ENCODE assay signal across 1 fruit fly cellular context in the genomic region with DNA sequence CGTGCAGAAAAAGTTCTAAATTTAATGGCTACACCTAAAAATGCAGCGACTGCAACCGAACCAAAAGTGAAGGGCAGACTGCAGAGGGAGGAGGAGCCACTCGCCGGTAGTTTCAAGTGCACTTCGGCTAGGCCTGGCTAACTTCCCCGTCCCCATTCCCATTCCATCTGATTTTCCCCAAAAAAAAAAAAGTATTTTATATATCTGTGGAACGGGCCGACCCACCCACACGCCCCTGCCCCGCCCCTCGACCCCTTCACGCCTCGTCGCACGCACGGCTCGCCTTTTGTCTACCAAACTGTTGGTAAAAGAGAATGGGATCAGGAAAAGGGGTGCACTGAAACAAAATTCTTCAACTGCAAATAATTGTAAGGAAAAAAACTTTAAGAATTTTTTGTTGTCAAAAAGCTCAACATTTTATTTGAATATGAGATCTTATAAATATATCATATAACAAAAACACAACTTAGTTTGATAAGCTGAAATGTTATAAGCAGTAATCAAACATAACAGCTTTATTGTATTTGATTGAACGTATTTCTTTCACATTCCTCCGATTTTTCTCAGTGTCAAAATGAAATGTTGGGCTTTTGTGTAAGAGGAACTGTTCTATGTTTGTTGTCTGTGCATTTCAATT.
TF ChIP-seq lines count a peak whose summit lies in the region.

No protein-coding gene starts in this region.

TF ChIP-seq in whole organism, embryonic, 481 proteins besides CTCF, POLR2A, EP300 and RAD21 (continued from another document and continues in another):
- peak; percentile 35 for TF ChIP-seq CG18476 (GFP tag; optimal IDR thresholded peaks at IDR 0.05; lab: Kevin White, UChicago)
- TF ChIP-seq CG9215 (GFP tag; IDR thresholded peaks at IDR 0.05; lab: Robert Waterston, UW) = 0 out of 2 replicates have a peak, but pooled peaks have one; percentile 16
- no peak for TF ChIP-seq CG9609 (GFP tag; optimal IDR thresholded peaks at IDR 0.05; lab: Kevin White, UChicago)
- TF ChIP-seq Ptx1 (GFP tag; IDR thresholded peaks at IDR 0.05; lab: Robert Waterston, UW) = peak; percentile 73
- TF ChIP-seq HLHmδ (GFP tag; optimal IDR thresholded peaks at IDR 0.05; lab: Kevin White, UChicago) = no peak
- TF ChIP-seq CG8924 (tag; optimal IDR thresholded peaks at IDR 0.05; lab: Kevin White, UChicago) = no peak
- TF ChIP-seq sna (GFP tag; IDR thresholded peaks at IDR 0.05; lab: Robert Waterston, UW; ENCODE audit: partially characterized antibody) = no peak
- TF ChIP-seq zf30C (GFP tag; optimal IDR thresholded peaks at IDR 0.05; lab: Kevin White, UChicago) = no peak
- no peak for TF ChIP-seq D19A (tag; optimal IDR thresholded peaks at IDR 0.05; lab: Kevin White, UChicago)
- TF ChIP-seq Mes4 (GFP tag; optimal IDR thresholded peaks at IDR 0.05; lab: Kevin White, UChicago) = no peak
- TF ChIP-seq sisA (GFP tag; IDR thresholded peaks at IDR 0.05; lab: Robert Waterston, UW) = peak; percentile 46
- no peak for TF ChIP-seq CG30431 (GFP tag; optimal IDR thresholded peaks at IDR 0.05; lab: Kevin White, UChicago)
- no peak for TF ChIP-seq CG8944 (GFP tag; optimal IDR thresholded peaks at IDR 0.05; lab: Kevin White, UChicago)
- TF ChIP-seq slbo (GFP tag; IDR thresholded peaks at IDR 0.05; lab: Robert Waterston, UW) = no peak
- TF ChIP-seq CG14050 (GFP tag; IDR thresholded peaks at IDR 0.05; lab: Robert Waterston, UW) = peak; percentile 13; the same call in 1 of the 3 replicates
- peak; percentile 27 for TF ChIP-seq Hr3 (GFP tag; optimal IDR thresholded peaks at IDR 0.05; lab: Kevin White, UChicago)
- peak; percentile 30 for TF ChIP-seq CG12299 (tag; optimal IDR thresholded peaks at IDR 0.05; lab: Kevin White, UChicago)
- no peak for TF ChIP-seq luna (GFP tag; optimal IDR thresholded peaks at IDR 0.05; lab: Kevin White, UChicago)
- TF ChIP-seq CG13424 (tag; optimal IDR thresholded peaks at IDR 0.05; lab: Kevin White, UChicago) = peak; percentile 53
- TF ChIP-seq CG43689 (GFP tag; IDR thresholded peaks at IDR 0.05; lab: Robert Waterston, UW) = no peak
- no peak for TF ChIP-seq ash1 (GFP tag; optimal IDR thresholded peaks at IDR 0.05; lab: Kevin White, UChicago)
- 0 out of 2 replicates have a peak, but pooled peaks have one; percentile 31 for TF ChIP-seq danr (GFP tag; IDR thresholded peaks at IDR 0.05; lab: Robert Waterston, UW)
- no peak for TF ChIP-seq Jarid2 (GFP tag; optimal IDR thresholded peaks at IDR 0.05; lab: Kevin White, UChicago)
- TF ChIP-seq CG42726 (GFP tag; IDR thresholded peaks at IDR 0.05; lab: Robert Waterston, UW; ENCODE audit: partially characterized antibody) = no peak
- no peak for TF ChIP-seq insv (GFP tag; optimal IDR thresholded peaks at IDR 0.05; lab: Kevin White, UChicago)
- no peak for TF ChIP-seq CG8765 (GFP tag; IDR thresholded peaks at IDR 0.05; lab: Robert Waterston, UW)
- TF ChIP-seq CG6683 (GFP tag; optimal IDR thresholded peaks at IDR 0.05; lab: Kevin White, UChicago) = no peak
- no peak for TF ChIP-seq psq (GFP tag; optimal IDR thresholded peaks at IDR 0.05; lab: Kevin White, UChicago)
- no peak for TF ChIP-seq fru (optimal IDR thresholded peaks at IDR 0.05; lab: Kevin White, UChicago)
- peak; percentile 56 for TF ChIP-seq Abd-B (GFP tag; optimal IDR thresholded peaks at IDR 0.05; lab: Kevin White, UChicago)
- TF ChIP-seq Myb (GFP tag; optimal IDR thresholded peaks at IDR 0.05; lab: Kevin White, UChicago) = no peak
- no peak for TF ChIP-seq Dek (tag; optimal IDR thresholded peaks at IDR 0.05; lab: Kevin White, UChicago)
- TF ChIP-seq tx (GFP tag; optimal IDR thresholded peaks at IDR 0.05; lab: Kevin White, UChicago) = no peak
- TF ChIP-seq gce (GFP tag; IDR thresholded peaks at IDR 0.05; lab: Robert Waterston, UW) = no peak
- no peak for TF ChIP-seq nerfin-2 (GFP tag; IDR thresholded peaks at IDR 0.05; lab: Robert Waterston, UW; ENCODE audit: partially characterized antibody)
- no peak for TF ChIP-seq Opbp (GFP tag; IDR thresholded peaks at IDR 0.05; lab: Robert Waterston, UW; ENCODE audit: partially characterized antibody)
- TF ChIP-seq nerfin-1 (tag; optimal IDR thresholded peaks at IDR 0.05; lab: Kevin White, UChicago) = peak; percentile 74
- TF ChIP-seq kni (GFP tag; optimal IDR thresholded peaks at IDR 0.05; lab: Kevin White, UChicago) = peak; percentile 1
- TF ChIP-seq sens-2 (GFP tag; IDR thresholded peaks at IDR 0.05; lab: Robert Waterston, UW) = no peak
- no peak for TF ChIP-seq CG3838 (GFP tag; optimal IDR thresholded peaks at IDR 0.05; lab: Kevin White, UChicago)
- no peak for TF ChIP-seq her (GFP tag; optimal IDR thresholded peaks at IDR 0.05; lab: Kevin White, UChicago)
- TF ChIP-seq az2 (GFP tag; optimal IDR thresholded peaks at IDR 0.05; lab: Kevin White, UChicago) = peak; percentile 42
- no peak for TF ChIP-seq CG31224 (GFP tag; IDR thresholded peaks at IDR 0.05; lab: Robert Waterston, UW)
- no peak for TF ChIP-seq Hmr (GFP tag; optimal IDR thresholded peaks at IDR 0.05; lab: Kevin White, UChicago)
- TF ChIP-seq Scr (GFP tag; IDR thresholded peaks at IDR 0.05; lab: Robert Waterston, UW; ENCODE audit: partially characterized antibody) = no peak
- TF ChIP-seq fd64A (GFP tag; optimal IDR thresholded peaks at IDR 0.05; lab: Kevin White, UChicago) = no peak
- TF ChIP-seq Rfx (GFP tag; IDR thresholded peaks at IDR 0.05; lab: Robert Waterston, UW) = 0 out of 2 replicates have a peak, but pooled peaks have one; percentile 12
- TF ChIP-seq CG10431 (GFP tag; optimal IDR thresholded peaks at IDR 0.05; lab: Kevin White, UChicago) = no peak
- peak; percentile 57 for TF ChIP-seq CG15601 (tag; optimal IDR thresholded peaks at IDR 0.05; lab: Kevin White, UChicago)
- TF ChIP-seq Med (GFP tag; lab: Kevin White, UChicago) = peak; percentile 71
- peak; percentile 39; the same call in 1 of the 3 replicates for TF ChIP-seq CG11093 (GFP tag; IDR thresholded peaks at IDR 0.05; lab: Robert Waterston, UW)
- peak; percentile 87 for TF ChIP-seq CG31441 (GFP tag; IDR thresholded peaks at IDR 0.05; lab: Robert Waterston, UW)
- TF ChIP-seq CG3407 (GFP tag; optimal IDR thresholded peaks at IDR 0.05; lab: Kevin White, UChicago) = peak; percentile 27
- no peak for TF ChIP-seq CG7357 (GFP tag; IDR thresholded peaks at IDR 0.05; lab: Robert Waterston, UW)
- TF ChIP-seq CG9727 (GFP tag; optimal IDR thresholded peaks at IDR 0.05; lab: Kevin White, UChicago) = peak; percentile 45
- TF ChIP-seq dm (GFP tag; optimal IDR thresholded peaks at IDR 0.05; lab: Kevin White, UChicago) = no peak
- no peak for TF ChIP-seq vfl (GFP tag; optimal IDR thresholded peaks at IDR 0.05; lab: Kevin White, UChicago)
- no peak for TF ChIP-seq pb (GFP tag; optimal IDR thresholded peaks at IDR 0.05; lab: Kevin White, UChicago)
- TF ChIP-seq sr (GFP tag; IDR thresholded peaks at IDR 0.05; lab: Robert Waterston, UW) = peak; percentile 95
- peak; percentile 28 for TF ChIP-seq CG9437 (GFP tag; optimal IDR thresholded peaks at IDR 0.05; lab: Kevin White, UChicago)
- TF ChIP-seq onecut (GFP tag; IDR thresholded peaks at IDR 0.05; lab: Robert Waterston, UW) = 0 out of 2 replicates have a peak, but pooled peaks have one; percentile 26
- TF ChIP-seq lab (GFP tag; optimal IDR thresholded peaks at IDR 0.05; lab: Kevin White, UChicago) = peak; percentile 65
- TF ChIP-seq CG2712 (tag; optimal IDR thresholded peaks at IDR 0.05; lab: Kevin White, UChicago) = peak; percentile 84
- TF ChIP-seq bcd (GFP tag; optimal IDR thresholded peaks at IDR 0.05; lab: Kevin White, UChicago) = peak; percentile 59
- no peak; the same call in 1 of the 2 replicates for TF ChIP-seq ara (GFP tag; IDR thresholded peaks at IDR 0.05; lab: Robert Waterston, UW)
- TF ChIP-seq CG17568 (GFP tag; optimal IDR thresholded peaks at IDR 0.05; lab: Kevin White, UChicago) = no peak
- TF ChIP-seq CG14667 (GFP tag; IDR thresholded peaks at IDR 0.05; lab: Robert Waterston, UW) = peak; percentile 28; the same call in 1 of the 2 replicates
- no peak for TF ChIP-seq D (optimal IDR thresholded peaks at IDR 0.05; lab: Kevin White, UChicago)
- peak; percentile 77 for TF ChIP-seq D (GFP tag; optimal IDR thresholded peaks at IDR 0.05; lab: Kevin White, UChicago)
- TF ChIP-seq Pdp1 (GFP tag; optimal IDR thresholded peaks at IDR 0.05; lab: Kevin White, UChicago) = peak; percentile 6 to 11
- TF ChIP-seq repo (GFP tag; optimal IDR thresholded peaks at IDR 0.05; lab: Kevin White, UChicago) = no peak
- TF ChIP-seq Dfd (GFP tag; optimal IDR thresholded peaks at IDR 0.05; lab: Kevin White, UChicago) = no peak
- TF ChIP-seq Sox102F (GFP tag; optimal IDR thresholded peaks at IDR 0.05; lab: Kevin White, UChicago) = peak; percentile 63
- no peak for TF ChIP-seq CG8089 (GFP tag; optimal IDR thresholded peaks at IDR 0.05; lab: Kevin White, UChicago)
- TF ChIP-seq lola (GFP tag; optimal IDR thresholded peaks at IDR 0.05; lab: Kevin White, UChicago) = peak in 1 of 3 experiments; percentile 33
- TF ChIP-seq Dbx (GFP tag; IDR thresholded peaks at IDR 0.05; lab: Robert Waterston, UW) = no peak
- peak; percentile 31 for TF ChIP-seq Six4 (GFP tag; optimal IDR thresholded peaks at IDR 0.05; lab: Kevin White, UChicago)
- no peak for TF ChIP-seq MBD-R2 (GFP tag; IDR thresholded peaks at IDR 0.05; lab: Robert Waterston, UW)
- TF ChIP-seq pan (optimal IDR thresholded peaks at IDR 0.05; lab: Kevin White, UChicago) = no peak
- TF ChIP-seq pan (GFP tag; optimal IDR thresholded peaks at IDR 0.05 in 1 of 2, IDR thresholded peaks at IDR 0.05 in 1 of 2) = peak in 1 of 2 experiments; percentile 72
- peak; percentile 69 for TF ChIP-seq CG17829 (tag; optimal IDR thresholded peaks at IDR 0.05; lab: Kevin White, UChicago)
- TF ChIP-seq odd (GFP tag; optimal IDR thresholded peaks at IDR 0.05; lab: Kevin White, UChicago) = no peak
- 0 out of 2 replicates have a peak, but pooled peaks have one; percentile 21 for TF ChIP-seq CG7372 (GFP tag; IDR thresholded peaks at IDR 0.05; lab: Robert Waterston, UW)
- peak; percentile 65 for TF ChIP-seq CG8388 (GFP tag; optimal IDR thresholded peaks at IDR 0.05; lab: Kevin White, UChicago)
- peak; percentile 49 for TF ChIP-seq Fer3 (tag; optimal IDR thresholded peaks at IDR 0.05; lab: Kevin White, UChicago)
- TF ChIP-seq gro (GFP tag; optimal IDR thresholded peaks at IDR 0.05; lab: Kevin White, UChicago) = no peak
- TF ChIP-seq eve (GFP tag; optimal IDR thresholded peaks at IDR 0.05; lab: Kevin White, UChicago) = no peak
- TF ChIP-seq unc-4 (GFP tag; IDR thresholded peaks at IDR 0.05; lab: Robert Waterston, UW; ENCODE audit: partially characterized antibody) = no peak
- TF ChIP-seq Poxn (GFP tag; IDR thresholded peaks at IDR 0.05; lab: Robert Waterston, UW) = no peak
- TF ChIP-seq aop (GFP tag; IDR thresholded peaks at IDR 0.05; lab: Robert Waterston, UW) = no peak
- TF ChIP-seq hth (optimal IDR thresholded peaks at IDR 0.05; lab: Kevin White, UChicago) = no peak
- no peak for TF ChIP-seq knrl (GFP tag; IDR thresholded peaks at IDR 0.05; lab: Robert Waterston, UW; ENCODE audit: partially characterized antibody)
- peak; percentile 50; the same call in 2 of the 3 replicates for TF ChIP-seq CG11695 (GFP tag; IDR thresholded peaks at IDR 0.05; lab: Robert Waterston, UW)
- no peak for TF ChIP-seq slp2 (GFP tag; optimal IDR thresholded peaks at IDR 0.05; lab: Kevin White, UChicago)
- TF ChIP-seq CG6854 (GFP tag; optimal IDR thresholded peaks at IDR 0.05; lab: Kevin White, UChicago) = no peak
- TF ChIP-seq HLH4C (GFP tag; IDR thresholded peaks at IDR 0.05; lab: Robert Waterston, UW; ENCODE audit: partially characterized antibody) = no peak
- TF ChIP-seq vvl (GFP tag; IDR thresholded peaks at IDR 0.05; lab: Robert Waterston, UW) = peak; percentile 37; the same call in 1 of the 2 replicates
- TF ChIP-seq zfh1 (GFP tag; IDR thresholded peaks at IDR 0.05; lab: Robert Waterston, UW) = peak; percentile 59; the same call in 2 of the 3 replicates
- no peak for TF ChIP-seq bigmax (GFP tag; optimal IDR thresholded peaks at IDR 0.05; lab: Kevin White, UChicago)
- no peak for TF ChIP-seq chn (GFP tag; optimal IDR thresholded peaks at IDR 0.05; lab: Kevin White, UChicago)
- no peak for TF ChIP-seq CG3726 (GFP tag; IDR thresholded peaks at IDR 0.05; lab: Robert Waterston, UW)
- TF ChIP-seq CG14014 (GFP tag; IDR thresholded peaks at IDR 0.05; lab: Robert Waterston, UW) = no peak
- TF ChIP-seq NK7.1 (GFP tag; optimal IDR thresholded peaks at IDR 0.05; lab: Kevin White, UChicago) = no peak
- no peak for TF ChIP-seq cg (GFP tag; optimal IDR thresholded peaks at IDR 0.05; lab: Kevin White, UChicago)
- TF ChIP-seq CG6654 (GFP tag; optimal IDR thresholded peaks at IDR 0.05; lab: Kevin White, UChicago) = peak; percentile 41
- peak; percentile 44; the same call in 2 of the 3 replicates for TF ChIP-seq croc (GFP tag; conservative IDR thresholded peaks at IDR 0.05; lab: Robert Waterston, UW)
- peak; percentile 19 for TF ChIP-seq CG8281 (tag; optimal IDR thresholded peaks at IDR 0.05; lab: Kevin White, UChicago)
- no peak for TF ChIP-seq Antp (GFP tag; optimal IDR thresholded peaks at IDR 0.05; lab: Kevin White, UChicago)
- no peak for TF ChIP-seq CG1792 (GFP tag; optimal IDR thresholded peaks at IDR 0.05; lab: Kevin White, UChicago)
- peak; percentile 32 for TF ChIP-seq CG5180 (GFP tag; optimal IDR thresholded peaks at IDR 0.05; lab: Kevin White, UChicago)
- TF ChIP-seq CG34224 (GFP tag; IDR thresholded peaks at IDR 0.05; lab: Robert Waterston, UW; ENCODE audit: partially characterized antibody) = no peak
- no peak for TF ChIP-seq CG12236 (GFP tag; optimal IDR thresholded peaks at IDR 0.05; lab: Kevin White, UChicago)
- no peak for TF ChIP-seq schlank (tag; optimal IDR thresholded peaks at IDR 0.05; lab: Kevin White, UChicago)
- TF ChIP-seq nau (GFP tag; optimal IDR thresholded peaks at IDR 0.05; lab: Kevin White, UChicago) = peak; percentile 45
- peak; percentile 44 for TF ChIP-seq Xbp1 (GFP tag; optimal IDR thresholded peaks at IDR 0.05; lab: Kevin White, UChicago)
- TF ChIP-seq h (optimal IDR thresholded peaks at IDR 0.05; lab: Kevin White, UChicago) = no peak
- TF ChIP-seq oc (tag; optimal IDR thresholded peaks at IDR 0.05; lab: Kevin White, UChicago) = no peak
- TF ChIP-seq Hmx (GFP tag; optimal IDR thresholded peaks at IDR 0.05; lab: Kevin White, UChicago) = no peak
- TF ChIP-seq pzg (GFP tag; optimal IDR thresholded peaks at IDR 0.05; lab: Kevin White, UChicago) = no peak
- TF ChIP-seq CG13123 (GFP tag; optimal IDR thresholded peaks at IDR 0.05; lab: Kevin White, UChicago) = no peak
- TF ChIP-seq Nf-YA (GFP tag; IDR thresholded peaks at IDR 0.05; lab: Robert Waterston, UW) = 0 out of 2 replicates have a peak, but pooled peaks have one; percentile 19
- TF ChIP-seq MTF-1 (GFP tag; optimal IDR thresholded peaks at IDR 0.05; lab: Kevin White, UChicago; ENCODE audit: borderline replicate concordance) = no peak
- no peak for TF ChIP-seq CG6791 (GFP tag; IDR thresholded peaks at IDR 0.05; lab: Robert Waterston, UW; ENCODE audit: partially characterized antibody)
- peak; percentile 6 for TF ChIP-seq CG12219 (GFP tag; optimal IDR thresholded peaks at IDR 0.05; lab: Kevin White, UChicago)
